Fruit fly (Drosophila melanogaster): Measurements from ENCODE around the gene Lectin-galC1.
A peak's percentile ranks its signal among the peaks of the same experiment; 100 is the strongest.

Gene Lectin-galC1

dm6 chr2L:19444734-19445140 lies 27.5 kb downstream of the Lectin-galC1 start, which contains the start of gene Hs2st (continued):
- TF ChIP-seq Smox (GFP tag; optimal IDR thresholded peaks at IDR 0.05) (peak; percentile 92), CG8119 (GFP tag; IDR thresholded peaks at IDR 0.05) (peak; percentile 77; the same call in 2 of the 3 replicates), CG10631 (GFP tag; optimal IDR thresholded peaks at IDR 0.05) (peak; percentile 95), pdm3 (GFP tag; optimal IDR thresholded peaks at IDR 0.05) (peak; percentile 95), Blimp-1 (GFP tag; optimal IDR thresholded peaks at IDR 0.05) (peak; percentile 74), salr (GFP tag; optimal IDR thresholded peaks at IDR 0.05) (peak; percentile 77 to 81), CG7368 (GFP tag; optimal IDR thresholded peaks at IDR 0.05) (peak; percentile 83), Sox102F (GFP tag; optimal IDR thresholded peaks at IDR 0.05) (peak; percentile 89), dac (GFP tag; optimal IDR thresholded peaks at IDR 0.05) (peak; percentile 84), CG10669 (GFP tag; optimal IDR thresholded peaks at IDR 0.05) (peak; percentile 81), Eip75B (GFP tag; optimal IDR thresholded peaks at IDR 0.05) (peak; percentile 93), acj6 (GFP tag; optimal IDR thresholded peaks at IDR 0.05) (peak; percentile 95), vri (GFP tag; optimal IDR thresholded peaks at IDR 0.05) (no peak), spab (GFP tag; optimal IDR thresholded peaks at IDR 0.05) (peak; percentile 72), fd85E (GFP tag; optimal IDR thresholded peaks at IDR 0.05) (peak; percentile 72), CG6792 (GFP tag; optimal IDR thresholded peaks at IDR 0.05) (peak; percentile 91), Ets96B (tag; optimal IDR thresholded peaks at IDR 0.05) (peak; percentile 84)

- TF ChIP-seq Sox14 (GFP tag; optimal IDR thresholded peaks at IDR 0.05) = peak; percentile 40
- peak; percentile 10 for TF ChIP-seq CG34406 (GFP tag; optimal IDR thresholded peaks at IDR 0.05)
- TF ChIP-seq CG6792 (GFP tag; optimal IDR thresholded peaks at IDR 0.05) = peak; percentile 28
- TF ChIP-seq CG31627 (GFP tag; optimal IDR thresholded peaks at IDR 0.05) = peak; percentile 37
- no peak for TF ChIP-seq spab (GFP tag; optimal IDR thresholded peaks at IDR 0.05)
- TF ChIP-seq CG6808 (GFP tag; optimal IDR thresholded peaks at IDR 0.05) = peak; percentile 38
- TF ChIP-seq dac (GFP tag; optimal IDR thresholded peaks at IDR 0.05) = peak; percentile 29
- TF ChIP-seq Hr39 (GFP tag; optimal IDR thresholded peaks at IDR 0.05) = peak; percentile 17
- peak; percentile 62; the same call in 2 of the 3 replicates for TF ChIP-seq eg (GFP tag; IDR thresholded peaks at IDR 0.05)
- TF ChIP-seq salr (GFP tag; optimal IDR thresholded peaks at IDR 0.05) = peak in 1 of 2 experiments; percentile 3
- peak; percentile 18; the same call in 1 of the 2 replicates for TF ChIP-seq CG11294 (GFP tag; IDR thresholded peaks at IDR 0.05)
- no peak for TF ChIP-seq CG7368 (GFP tag; optimal IDR thresholded peaks at IDR 0.05)
- no peak for TF ChIP-seq CG9139 (GFP tag; optimal IDR thresholded peaks at IDR 0.05)
- TF ChIP-seq CG8119 (GFP tag; IDR thresholded peaks at IDR 0.05) = peak; percentile 72
- peak; percentile 49 for TF ChIP-seq achi (GFP tag; optimal IDR thresholded peaks at IDR 0.05)
- peak; percentile 30 for TF ChIP-seq Smox (GFP tag; optimal IDR thresholded peaks at IDR 0.05)
- peak; percentile 58 for TF ChIP-seq CG32006 (GFP tag; optimal IDR thresholded peaks at IDR 0.05)
- TF ChIP-seq Ets21C (GFP tag; optimal IDR thresholded peaks at IDR 0.05) = no peak
- peak; percentile 41 for TF ChIP-seq pdm3 (GFP tag; optimal IDR thresholded peaks at IDR 0.05)
- no peak for TF ChIP-seq CG8632 (GFP tag; optimal IDR thresholded peaks at IDR 0.05)
- TF ChIP-seq acj6 (GFP tag; optimal IDR thresholded peaks at IDR 0.05) = peak; percentile 22
- TF ChIP-seq topi (GFP tag; optimal IDR thresholded peaks at IDR 0.05) = peak; percentile 13
- TF ChIP-seq CG10631 (GFP tag; optimal IDR thresholded peaks at IDR 0.05) = peak; percentile 37
- no peak for TF ChIP-seq Ets96B (tag; optimal IDR thresholded peaks at IDR 0.05)
- TF ChIP-seq OdsH (GFP tag; optimal IDR thresholded peaks at IDR 0.05) = peak; percentile 43
- peak in 1 of 2 experiments; percentile 24 for TF ChIP-seq ss (GFP tag; optimal IDR thresholded peaks at IDR 0.05)
- peak; percentile 80 for TF ChIP-seq Eip78C (GFP tag)
- TF ChIP-seq CG6276 (GFP tag; optimal IDR thresholded peaks at IDR 0.05) = peak; percentile 39
- TF ChIP-seq Lpt (GFP tag; optimal IDR thresholded peaks at IDR 0.05) = peak; percentile 9
- TF ChIP-seq net (GFP tag; optimal IDR thresholded peaks at IDR 0.05) = peak; percentile 27
- TF ChIP-seq CG3032 (tag; optimal IDR thresholded peaks at IDR 0.05) = no peak
- TF ChIP-seq CG11762 (GFP tag; optimal IDR thresholded peaks at IDR 0.05; ENCODE audit: insufficient read depth) = no peak
- no peak for TF ChIP-seq Sox102F (GFP tag; optimal IDR thresholded peaks at IDR 0.05)
- TF ChIP-seq CG1621 (tag; optimal IDR thresholded peaks at IDR 0.05) = no peak
- TF ChIP-seq CG16779 (tag; optimal IDR thresholded peaks at IDR 0.05) = no peak
- TF ChIP-seq vri (GFP tag; optimal IDR thresholded peaks at IDR 0.05) = no peak
- no peak for TF ChIP-seq Met (GFP tag; optimal IDR thresholded peaks at IDR 0.05)
- peak; percentile 13 for TF ChIP-seq cyc (GFP tag; optimal IDR thresholded peaks at IDR 0.05)
- TF ChIP-seq svp (GFP tag) = peak; percentile 54
- peak; percentile 45 for TF ChIP-seq Eip75B (GFP tag; optimal IDR thresholded peaks at IDR 0.05)
- peak; percentile 35 for TF ChIP-seq CG3919 (GFP tag; optimal IDR thresholded peaks at IDR 0.05)
- no peak for TF ChIP-seq CG11902 (GFP tag; optimal IDR thresholded peaks at IDR 0.05)
- TF ChIP-seq Blimp-1 (GFP tag; optimal IDR thresholded peaks at IDR 0.05) = no peak
These were observed 35.5 kb downstream of the Lectin-galC1 start for dm6 chr2L:19452535-19453317.

Data from whole organism, prepupa.